Worm (Caenorhabditis elegans) whole organism, L4 larva: ENCODE data around the gene Y14H12B.1.

Experiments
- F44E2.7 ChIP-seq: fragments of 200-800 bp; sonication (Bioruptor generic); IDR thresholded peaks from 2 replicates; pipeline ENCODE4 v2.1.2; 2022; ENCODE audit warnings: missing genetic modification characterization, missing compliant biosample characterization
- Y105C5A.15 ChIP-seq: fragments of 200-800 bp; sonication (Bioruptor generic); IDR thresholded peaks from 2 replicates; pipeline ENCODE4 v1.3.6; 2022; ENCODE audit warnings: missing genetic modification characterization, missing compliant biosample characterization
- Y5F2A.4 ChIP-seq: fragments of 200-800 bp; sonication (Bioruptor generic); optimal IDR thresholded peaks from 2 replicates; lab custom pipeline; 2018; ENCODE audit warnings: mild to moderate bottlenecking, missing genetic modification characterization, missing compliant biosample characterization
- ZK337.2 ChIP-seq: fragments of 200-800 bp; sonication (Bioruptor generic); IDR thresholded peaks from 2 replicates; pipeline ENCODE4 v1.3.6; 2022; ENCODE audit warnings: missing genetic modification reagents, missing genetic modification characterization, missing compliant biosample characterization
- ZK546.5 ChIP-seq, 2 experiments: sonication (generic microtip); optimal IDR thresholded peaks; 2 replicates each; lab custom pipeline; 2017; ENCODE audit warnings: missing biosample characterization in 2 of 2, missing genetic modification characterization in 2 of 2
- ama-1 ChIP-seq: fragments of 150-350 bp; optimal IDR thresholded peaks from 2 replicates; lab custom pipeline; 2014; ENCODE audit warnings: inconsistent platforms, mixed read lengths
- ceh-20 ChIP-seq: fragments of 200-800 bp; sonication (Bioruptor generic); IDR thresholded peaks from 2 replicates; pipeline ENCODE4 v1.3.6; 2022; ENCODE audit warnings: missing genetic modification reagents, missing genetic modification characterization, missing compliant biosample characterization
- ceh-82 ChIP-seq: sonication (generic microtip); optimal IDR thresholded peaks from 2 replicates; lab custom pipeline; 2017; ENCODE audit warnings: missing biosample characterization, missing genetic modification characterization
- ces-1 ChIP-seq: fragments of 150-350 bp; sonication (generic microtip); optimal IDR thresholded peaks from 4 replicates; lab custom pipeline; 2014; ENCODE audit warnings: missing biosample characterization, missing genetic modification reagents, missing genetic modification characterization
- cey-2 ChIP-seq: sonication (generic microtip); optimal IDR thresholded peaks from 3 replicates; lab custom pipeline; 2017; ENCODE audit warnings: missing genetic modification characterization, mild to moderate bottlenecking, missing compliant biosample characterization, antibody characterized with exemption, borderline replicate concordance; ENCODE audit not compliant: insufficient read depth
- daf-12 ChIP-seq: fragments of 150-350 bp; optimal IDR thresholded peaks from 2 replicates; lab custom pipeline; 2014; ENCODE audit warnings: missing biosample characterization, missing genetic modification reagents, missing genetic modification characterization
- daf-16 ChIP-seq, 3 experiments: sonication (generic microtip); optimal IDR thresholded peaks; 2 replicates each; lab custom pipeline; 2016 to 2017; ENCODE audit warnings: missing genetic modification characterization in 3 of 3, missing genetic modification reagents in 3 of 3, mild to moderate bottlenecking in 2 of 3, missing compliant biosample characterization in 2 of 3, missing biosample characterization in 1 of 3, moderate library complexity in 1 of 3
- dmd-8 ChIP-seq: fragments of 200-800 bp; sonication (Bioruptor generic); IDR thresholded peaks from 2 replicates; pipeline ENCODE4 v1.3.6; 2022; ENCODE audit warnings: missing genetic modification characterization, missing compliant biosample characterization
- dpl-1 ChIP-seq: fragments of 150-350 bp; optimal IDR thresholded peaks from 2 replicates; lab custom pipeline; 2014; ENCODE audit warnings: missing biosample characterization, missing genetic modification reagents, missing genetic modification characterization
- dve-1 ChIP-seq: sonication (generic microtip); optimal IDR thresholded peaks from 2 replicates; lab custom pipeline; 2017; ENCODE audit warnings: antibody characterized with exemption, mild to moderate bottlenecking, missing genetic modification characterization, missing compliant biosample characterization; ENCODE audit not compliant: insufficient read depth
- egl-43 ChIP-seq: fragments of 200-800 bp; sonication (Bioruptor generic); IDR thresholded peaks from 2 replicates; pipeline ENCODE4 v1.3.6; 2022; ENCODE audit warnings: missing genetic modification reagents, missing genetic modification characterization, missing compliant biosample characterization
- fos-1 ChIP-seq: fragments of 150-350 bp; optimal IDR thresholded peaks from 2 replicates; lab custom pipeline; 2014; ENCODE audit warnings: missing biosample characterization, missing genetic modification characterization
- hlh-11 ChIP-seq: fragments of 200-800 bp; sonication (Bioruptor generic); optimal IDR thresholded peaks from 2 replicates; lab custom pipeline; 2018; ENCODE audit warnings: mild to moderate bottlenecking, missing genetic modification characterization, missing compliant biosample characterization
- hlh-30 ChIP-seq: sonication (generic microtip); optimal IDR thresholded peaks from 2 replicates; lab custom pipeline; 2017; ENCODE audit warnings: antibody characterized with exemption, mild to moderate bottlenecking, missing genetic modification characterization, missing compliant biosample characterization; ENCODE audit not compliant: insufficient read depth
- jun-1 ChIP-seq: fragments of 150-350 bp; optimal IDR thresholded peaks from 2 replicates; lab custom pipeline; 2014; ENCODE audit warnings: missing biosample characterization, missing genetic modification reagents, missing genetic modification characterization
- lin-1 ChIP-seq: fragments of 200-800 bp; sonication (Bioruptor generic); IDR thresholded peaks from 2 replicates; pipeline ENCODE4 v1.3.6; 2022; ENCODE audit warnings: missing genetic modification reagents, missing genetic modification characterization, missing compliant biosample characterization
- lin-29 ChIP-seq: fragments of 200-800 bp; sonication (Bioruptor generic); IDR thresholded peaks from 2 replicates; pipeline ENCODE4 v1.3.6; 2022; ENCODE audit warnings: missing genetic modification reagents, missing genetic modification characterization, missing compliant biosample characterization
- lin-38 ChIP-seq: fragments of 200-800 bp; sonication (Bioruptor generic); IDR thresholded peaks from 2 replicates; pipeline ENCODE4 v1.3.6; 2022; ENCODE audit warnings: missing genetic modification reagents, missing genetic modification characterization, missing compliant biosample characterization
- lin-39 ChIP-seq: fragments of 150-350 bp; optimal IDR thresholded peaks from 2 replicates; lab custom pipeline; 2014; ENCODE audit warnings: missing biosample characterization, missing genetic modification reagents, missing genetic modification characterization
- lsy-2 ChIP-seq, 2 experiments: fragments of 150-350 bp in 1 of 2; sonication (generic microtip) in 1 of 2; optimal IDR thresholded peaks; 2 replicates each; lab custom pipeline; 2014 to 2017; ENCODE audit warnings: missing biosample characterization in 2 of 2, missing genetic modification characterization in 2 of 2
- madf-5 ChIP-seq, 2 experiments: fragments of 200-800 bp; sonication (Bioruptor generic); IDR thresholded peaks; 2 replicates each; pipeline ENCODE4 v1.3.6; 2022; ENCODE audit warnings: missing compliant biosample characterization in 2 of 2, missing genetic modification characterization in 2 of 2
- madf-9 ChIP-seq: fragments of 200-800 bp; sonication (Bioruptor generic); conservative IDR thresholded peaks from 2 replicates; pipeline ENCODE4 v1.3.6; 2022; ENCODE audit warnings: missing genetic modification reagents, missing genetic modification characterization, missing compliant biosample characterization
- mdt-29 ChIP-seq: fragments of 200-800 bp; sonication (Bioruptor generic); IDR thresholded peaks from 2 replicates; pipeline ENCODE4 v1.3.6; 2022; ENCODE audit warnings: missing genetic modification reagents, missing genetic modification characterization, missing compliant biosample characterization
- mep-1 ChIP-seq: fragments of 150-350 bp; sonication (generic microtip); optimal IDR thresholded peaks from 3 replicates; lab custom pipeline; 2014; ENCODE audit warnings: missing biosample characterization, missing genetic modification characterization
- mes-2 ChIP-seq: sonication (generic microtip); optimal IDR thresholded peaks from 2 replicates; lab custom pipeline; 2016; ENCODE audit warnings: missing genotype, mild to moderate bottlenecking, missing genetic modification characterization, missing compliant biosample characterization; ENCODE audit not compliant: poor library complexity, severe bottlenecking
- nhr-11 ChIP-seq: fragments of 150-350 bp; optimal IDR thresholded peaks from 2 replicates; lab custom pipeline; 2014; ENCODE audit warnings: missing biosample characterization, missing genetic modification characterization
- nhr-237 ChIP-seq: sonication (generic microtip); optimal IDR thresholded peaks from 2 replicates; lab custom pipeline; 2017; ENCODE audit warnings: missing biosample characterization, missing genetic modification characterization
- nhr-28 ChIP-seq: fragments of 150-350 bp; optimal IDR thresholded peaks from 2 replicates; lab custom pipeline; 2014; ENCODE audit warnings: missing biosample characterization, missing genetic modification characterization
- nhr-41 ChIP-seq: fragments of 200-800 bp; sonication (Bioruptor generic); IDR thresholded peaks from 2 replicates; pipeline ENCODE4 v1.3.6; 2022; ENCODE audit warnings: missing genetic modification reagents, missing genetic modification characterization, missing compliant biosample characterization
- nhr-6 ChIP-seq: fragments of 150-350 bp; optimal IDR thresholded peaks from 2 replicates; lab custom pipeline; 2014; ENCODE audit warnings: missing biosample characterization, missing genetic modification characterization
- nhr-77 ChIP-seq: fragments of 150-350 bp; optimal IDR thresholded peaks from 2 replicates; lab custom pipeline; 2014; ENCODE audit warnings: missing biosample characterization, missing genetic modification characterization
- php-3 ChIP-seq: fragments of 200-800 bp; sonication (Bioruptor generic); IDR thresholded peaks from 2 replicates; pipeline ENCODE4 v1.3.6; 2022; ENCODE audit warnings: missing genetic modification reagents, missing genetic modification characterization, missing compliant biosample characterization
- pqm-1 ChIP-seq: sonication (generic microtip); optimal IDR thresholded peaks from 2 replicates; lab custom pipeline; 2017; ENCODE audit warnings: missing biosample characterization, missing genetic modification characterization
- set-16 ChIP-seq: fragments of 200-800 bp; sonication (Bioruptor generic); IDR thresholded peaks from 2 replicates; pipeline ENCODE4 v1.3.6; 2022; ENCODE audit warnings: missing genetic modification reagents, missing genetic modification characterization, missing compliant biosample characterization
- snpc-4 ChIP-seq: fragments of 150-350 bp; optimal IDR thresholded peaks from 2 replicates; lab custom pipeline; 2014; ENCODE audit warnings: missing biosample characterization, missing genetic modification characterization
- spr-1 ChIP-seq: sonication (generic microtip); optimal IDR thresholded peaks from 2 replicates; lab custom pipeline; 2016; ENCODE audit warnings: mild to moderate bottlenecking, missing genetic modification characterization, missing compliant biosample characterization
- tra-1 ChIP-seq: fragments of 200-800 bp; sonication (Bioruptor generic); IDR thresholded peaks from 2 replicates; pipeline ENCODE4 v1.3.6; 2022; ENCODE audit warnings: missing genetic modification reagents, missing genetic modification characterization, missing compliant biosample characterization
- unc-39 ChIP-seq: sonication (generic microtip); optimal IDR thresholded peaks from 2 replicates; lab custom pipeline; 2017; ENCODE audit warnings: missing biosample characterization, missing genetic modification characterization
- unc-62 ChIP-seq, 3 experiments: fragments of 150-350 bp in 1 of 3; sonication (generic microtip); optimal IDR thresholded peaks in 2 of 3; peaks in 1 of 3; 1 replicate in 1 of 3; 2 replicates in 2 of 3; lab custom pipeline; 2014 to 2017; ENCODE audit warnings: missing biosample characterization in 3 of 3, missing genetic modification characterization in 3 of 3, missing genetic modification reagents in 3 of 3, missing genotype in 1 of 3
- vab-7 ChIP-seq: fragments of 200-800 bp; sonication (Bioruptor generic); IDR thresholded peaks from 2 replicates; pipeline ENCODE4 v1.3.6; 2022; ENCODE audit warnings: missing genetic modification reagents, missing genetic modification characterization, missing compliant biosample characterization
- zag-1 ChIP-seq: fragments of 150-350 bp; optimal IDR thresholded peaks from 2 replicates; lab custom pipeline; 2014; ENCODE audit warnings: missing biosample characterization, missing genetic modification characterization
- zfp-2 ChIP-seq: sonication (generic microtip); optimal IDR thresholded peaks from 2 replicates; lab custom pipeline; 2016; ENCODE audit warnings: mild to moderate bottlenecking, missing genetic modification characterization, missing compliant biosample characterization
- zfp-3 ChIP-seq: fragments of 200-800 bp; sonication (Bioruptor generic); conservative IDR thresholded peaks from 2 replicates; pipeline ENCODE4 v1.3.6; 2022; ENCODE audit warnings: missing genetic modification reagents, missing genetic modification characterization, missing compliant biosample characterization
- zip-2 ChIP-seq: fragments of 150-350 bp; optimal IDR thresholded peaks from 2 replicates; lab custom pipeline; 2014; ENCODE audit warnings: missing biosample characterization, missing genetic modification characterization
- ztf-7 ChIP-seq: fragments of 150-350 bp; optimal IDR thresholded peaks from 2 replicates; lab custom pipeline; 2014; ENCODE audit warnings: missing biosample characterization, missing genetic modification characterization

Gene Y14H12B.1

ce11 chrII:3952967-3953366, 18.7 kb downstream of the Y14H12B.1 start (continued):
- TF ChIP-seq ceh-20: peak; percentile 66
- peak in 1 of 2 experiments; percentile 47 for TF ChIP-seq lsy-2 (tag; optimal IDR thresholded peaks at IDR 0.05; lab: Kevin White, UChicago)
- no peak for TF ChIP-seq zfp-3 (GFP tag; lab: Robert Waterston, UW)

- TF ChIP-seq ceh-20 (no peak), nhr-237 (no peak), lin-38 (GFP tag; lab: Robert Waterston, UW) (no peak), zfp-2 (tag; lab: Kevin White, UChicago) (no peak), Y5F2A.4 (GFP tag; lab: Kevin White, UChicago) (no peak), jun-1 (tag; lab: Kevin White, UChicago) (no peak), unc-62 (GFP tag; optimal IDR thresholded peaks at IDR 0.05 in 1 of 2; lab: Kevin White, UChicago) (no peak), unc-62 (tag; optimal IDR thresholded peaks at IDR 0.05; lab: Kevin White, UChicago) (no peak), egl-43 (GFP tag; lab: Robert Waterston, UW) (no peak), nhr-28 (tag; lab: Kevin White, UChicago) (peak; percentile 87), dmd-8 (no peak), unc-39 (no peak), hlh-30 (no peak), hlh-11 (tag; lab: Kevin White, UChicago) (peak; percentile 51), ceh-82 (tag; lab: Kevin White, UChicago) (no peak), set-16 (GFP tag; lab: Robert Waterston, UW) (no peak), fos-1 (tag; lab: Kevin White, UChicago) (no peak), madf-9 (no peak), nhr-6 (tag; lab: Kevin White, UChicago) (peak; percentile 24), pqm-1 (tag; lab: Kevin White, UChicago) (peak; percentile 64), spr-1 (tag; lab: Kevin White, UChicago) (no peak), lin-39 (tag; lab: Kevin White, UChicago) (no peak), ztf-7 (no peak), F44E2.7 (GFP tag; lab: Robert Waterston, UW) (no peak), Y105C5A.15 (GFP tag; lab: Robert Waterston, UW) (no peak), daf-16 (GFP tag; optimal IDR thresholded peaks at IDR 0.05; lab: Kevin White, UChicago) (no peak), daf-16 (tag; optimal IDR thresholded peaks at IDR 0.05; lab: Kevin White, UChicago) (peak; percentile 89), zip-2 (tag; lab: Kevin White, UChicago) (no peak), mdt-29 (GFP tag; lab: Robert Waterston, UW) (no peak), mes-2 (no peak), snpc-4 (no peak), dve-1 (tag; lab: Kevin White, UChicago) (peak; percentile 49), mep-1 (tag; lab: Kevin White, UChicago) (no peak), cey-2 (tag; lab: Kevin White, UChicago) (no peak), madf-5 (GFP tag; IDR thresholded peaks at IDR 0.05; lab: Robert Waterston, UW) (no peak), lin-29 (GFP tag; lab: Robert Waterston, UW) (no peak), lin-1 (GFP tag; lab: Robert Waterston, UW) (no peak), nhr-11 (tag; lab: Kevin White, UChicago) (no peak), vab-7 (no peak), ZK337.2 (GFP tag; lab: Robert Waterston, UW) (no peak), zag-1 (tag; lab: Kevin White, UChicago) (no peak), tra-1 (GFP tag; lab: Robert Waterston, UW) (no peak), daf-12 (no peak), nhr-41 (no peak), nhr-77 (tag; lab: Kevin White, UChicago) (no peak), php-3 (GFP tag; lab: Robert Waterston, UW) (peak; percentile 74), dpl-1 (GFP tag; lab: Kevin White, UChicago) (no peak), ces-1 (GFP tag; lab: Kevin White, UChicago) (no peak), ama-1 (lab: Kevin White, UChicago) (no peak), ZK546.5 (tag; optimal IDR thresholded peaks at IDR 0.05; lab: Kevin White, UChicago) (no peak)
Measured at ce11 chrII:3954018-3954417, 19.8 kb downstream of the Y14H12B.1 start.
